Worm (Caenorhabditis elegans): ENCODE measurements around the gene ttr-16.
A peak's percentile ranks its signal among the peaks of the same experiment; 100 is the strongest.

DNA sequence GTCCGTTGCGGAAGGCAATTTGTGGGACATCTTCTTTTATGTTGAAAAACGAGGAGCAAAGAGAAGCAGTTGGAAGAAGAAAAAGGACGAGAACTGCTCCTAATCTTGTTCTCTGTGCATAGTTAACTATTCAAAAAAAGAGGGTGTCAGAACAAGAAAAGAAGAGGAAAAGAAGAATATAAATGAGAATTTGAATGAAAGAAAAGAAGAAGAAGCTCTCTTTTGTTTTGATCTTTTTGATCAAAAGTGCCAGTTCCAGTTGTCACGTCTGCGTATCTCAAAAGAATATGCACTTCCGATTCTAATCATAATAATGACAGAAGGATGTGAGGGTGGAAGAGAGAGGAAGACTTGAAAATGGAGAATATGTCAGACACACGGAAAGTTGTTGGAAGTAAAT, 31.0 kb upstream of the ttr-16 start, which contains the start of gene M7.8:
- TF ChIP-seq lin-13 (tag; optimal IDR thresholded peaks at IDR 0.05): no peak
- no peak for TF ChIP-seq pha-4 (tag; optimal IDR thresholded peaks at IDR 0.05)
- no peak for TF ChIP-seq nhr-12 (tag; optimal IDR thresholded peaks at IDR 0.05)
- no peak for TF ChIP-seq unc-39 (tag; optimal IDR thresholded peaks at IDR 0.05)
- TF ChIP-seq unc-62 (GFP tag; optimal IDR thresholded peaks at IDR 0.05): peak; percentile 32
- no peak for TF ChIP-seq ztf-11 (tag; optimal IDR thresholded peaks at IDR 0.05)
- no peak for TF ChIP-seq ceh-83 (GFP tag; optimal IDR thresholded peaks at IDR 0.05)
- no peak for TF ChIP-seq snpc-4 (tag; optimal IDR thresholded peaks at IDR 0.05)
- TF ChIP-seq nhr-28 (tag; optimal IDR thresholded peaks at IDR 0.05): no peak
- TF ChIP-seq nhr-237 (tag; optimal IDR thresholded peaks at IDR 0.05): no peak
- no peak for TF ChIP-seq lsy-2 (tag; optimal IDR thresholded peaks at IDR 0.05)
- TF ChIP-seq ceh-39 (tag; optimal IDR thresholded peaks at IDR 0.05): no peak
- TF ChIP-seq blmp-1 (tag; optimal IDR thresholded peaks at IDR 0.05): no peak
- no peak for TF ChIP-seq mep-1 (tag; optimal IDR thresholded peaks at IDR 0.05)

Measured in whole organism, mixed stage, embryonic.